Fruit fly (Drosophila melanogaster): ENCODE results near the gene Jhbp14.

Jhbp14 gene

dm6 chr2L:13268040-13268652 is 31.9 kb downstream of the Jhbp14 start (continued):
- TF ChIP-seq CG7368 (GFP tag; optimal IDR thresholded peaks at IDR 0.05) (no peak), net (GFP tag; optimal IDR thresholded peaks at IDR 0.05) (peak; percentile 13), fkh (GFP tag; optimal IDR thresholded peaks at IDR 0.05) (no peak), fd85E (GFP tag; optimal IDR thresholded peaks at IDR 0.05) (no peak), CG11902 (GFP tag; optimal IDR thresholded peaks at IDR 0.05) (no peak), achi (GFP tag; optimal IDR thresholded peaks at IDR 0.05) (peak; percentile 60), topi (GFP tag; optimal IDR thresholded peaks at IDR 0.05) (no peak), CG15336 (GFP tag; IDR thresholded peaks at IDR 0.05) (peak; percentile 70), pdm3 (GFP tag; optimal IDR thresholded peaks at IDR 0.05) (no peak), vri (GFP tag; optimal IDR thresholded peaks at IDR 0.05) (no peak), eg (GFP tag; IDR thresholded peaks at IDR 0.05) (peak; percentile 51; the same call in 2 of the 3 replicates), CG6163 (GFP tag; IDR thresholded peaks at IDR 0.05) (no peak), CG10631 (GFP tag; optimal IDR thresholded peaks at IDR 0.05) (peak; percentile 51), OdsH (GFP tag; optimal IDR thresholded peaks at IDR 0.05) (peak; percentile 52), CG3032 (tag; optimal IDR thresholded peaks at IDR 0.05) (peak; percentile 70), Eip75B (GFP tag; optimal IDR thresholded peaks at IDR 0.05) (no peak), salr (GFP tag; optimal IDR thresholded peaks at IDR 0.05) (peak in 1 of 2 experiments; percentile 51), CG3919 (GFP tag; optimal IDR thresholded peaks at IDR 0.05) (peak; percentile 17), Sox15 (GFP tag; optimal IDR thresholded peaks at IDR 0.05) (no peak), Smox (GFP tag; optimal IDR thresholded peaks at IDR 0.05) (no peak), Ets96B (tag; optimal IDR thresholded peaks at IDR 0.05) (peak; percentile 55), CG16779 (tag; optimal IDR thresholded peaks at IDR 0.05) (no peak), CG6792 (GFP tag; optimal IDR thresholded peaks at IDR 0.05) (no peak), Hr39 (GFP tag; optimal IDR thresholded peaks at IDR 0.05) (no peak), CG34406 (GFP tag; optimal IDR thresholded peaks at IDR 0.05) (no peak), cyc (GFP tag; optimal IDR thresholded peaks at IDR 0.05) (no peak), CG10669 (GFP tag; optimal IDR thresholded peaks at IDR 0.05) (peak; percentile 26), Eip93F (GFP tag; optimal IDR thresholded peaks at IDR 0.05) (no peak), fd59A (GFP tag; optimal IDR thresholded peaks at IDR 0.05) (no peak), Hr38 (GFP tag; optimal IDR thresholded peaks at IDR 0.05) (no peak), dsx (GFP tag; optimal IDR thresholded peaks at IDR 0.05; ENCODE audit: poor library complexity, severe bottlenecking) (peak; percentile 76), CG8319 (GFP tag; optimal IDR thresholded peaks at IDR 0.05) (no peak), Sox102F (GFP tag; optimal IDR thresholded peaks at IDR 0.05) (no peak)

- TF ChIP-seq ss (GFP tag; optimal IDR thresholded peaks at IDR 0.05) (no peak), CG3919 (GFP tag; optimal IDR thresholded peaks at IDR 0.05) (peak; percentile 79)
These were observed 36.2 kb downstream of the Jhbp14 start for dm6 chr2L:13272541-13272940.

- no peak for TF ChIP-seq CG8319 (GFP tag; optimal IDR thresholded peaks at IDR 0.05)
- TF ChIP-seq vri (GFP tag; optimal IDR thresholded peaks at IDR 0.05) = no peak
- TF ChIP-seq CG31627 (GFP tag; optimal IDR thresholded peaks at IDR 0.05) = no peak
- TF ChIP-seq svp (GFP tag) = no peak
- no peak for TF ChIP-seq CG7368 (GFP tag; optimal IDR thresholded peaks at IDR 0.05)
- TF ChIP-seq CG11762 (GFP tag; optimal IDR thresholded peaks at IDR 0.05; ENCODE audit: insufficient read depth) = no peak
- no peak for TF ChIP-seq Hr39 (GFP tag; optimal IDR thresholded peaks at IDR 0.05)
- TF ChIP-seq net (GFP tag; optimal IDR thresholded peaks at IDR 0.05) = no peak
- TF ChIP-seq esn (GFP tag; optimal IDR thresholded peaks at IDR 0.05) = no peak
- TF ChIP-seq Blimp-1 (GFP tag; optimal IDR thresholded peaks at IDR 0.05) = no peak
- no peak for TF ChIP-seq Ets21C (GFP tag; optimal IDR thresholded peaks at IDR 0.05)
- TF ChIP-seq CG8119 (GFP tag; IDR thresholded peaks at IDR 0.05) = no peak
- no peak for TF ChIP-seq fd85E (GFP tag; optimal IDR thresholded peaks at IDR 0.05)
- TF ChIP-seq CG10669 (GFP tag; optimal IDR thresholded peaks at IDR 0.05) = no peak
- no peak for TF ChIP-seq CG34406 (GFP tag; optimal IDR thresholded peaks at IDR 0.05)
- no peak for TF ChIP-seq Hr38 (GFP tag; optimal IDR thresholded peaks at IDR 0.05)
- no peak for TF ChIP-seq achi (GFP tag; optimal IDR thresholded peaks at IDR 0.05)
- TF ChIP-seq dac (GFP tag; optimal IDR thresholded peaks at IDR 0.05) = no peak
- TF ChIP-seq CG6276 (GFP tag; optimal IDR thresholded peaks at IDR 0.05) = no peak
- no peak for TF ChIP-seq CG16779 (tag; optimal IDR thresholded peaks at IDR 0.05)
These were observed 49.5 kb downstream of the Jhbp14 start for dm6 chr2L:13285791-13286190.

All from whole organism, prepupa.